Worm (Caenorhabditis elegans) whole organism, L3 larva: ENCODE measurements around the gene M142.8.

Experiments
- ama-1 ChIP-seq: fragments of 150-350 bp; optimal IDR thresholded peaks from 2 replicates; lab custom pipeline; 2018
- eor-1 ChIP-seq, 2 experiments: fragments of 150-350 bp; optimal IDR thresholded peaks; 2 replicates each; lab custom pipeline; 2014 to 2018; ENCODE audit warnings: missing biosample characterization in 2 of 2, missing genetic modification characterization in 2 of 2
- fos-1 ChIP-seq: fragments of 150-350 bp; optimal IDR thresholded peaks from 2 replicates; lab custom pipeline; 2014; ENCODE audit warnings: missing biosample characterization, missing genetic modification characterization
- mdl-1 ChIP-seq: fragments of 150-350 bp; optimal IDR thresholded peaks from 2 replicates; lab custom pipeline; 2014; ENCODE audit warnings: missing biosample characterization, missing genetic modification characterization
- nfya-1 ChIP-seq: sonication (generic microtip); optimal IDR thresholded peaks from 2 replicates; lab custom pipeline; 2017; ENCODE audit warnings: missing genetic modification characterization, mild to moderate bottlenecking, missing compliant biosample characterization, antibody characterized with exemption, moderate library complexity; ENCODE audit not compliant: insufficient read depth
- nhr-28 ChIP-seq: fragments of 150-350 bp; optimal IDR thresholded peaks from 2 replicates; lab custom pipeline; 2014; ENCODE audit warnings: missing biosample characterization, missing genetic modification characterization
- tbx-2 ChIP-seq: sonication (generic microtip); optimal IDR thresholded peaks from 2 replicates; lab custom pipeline; 2016; ENCODE audit warnings: mild to moderate bottlenecking, missing genetic modification characterization, missing compliant biosample characterization
- ztf-11 ChIP-seq: fragments of 150-350 bp; optimal IDR thresholded peaks from 2 replicates; lab custom pipeline; 2014; ENCODE audit warnings: missing biosample characterization, missing genetic modification characterization

DNA sequence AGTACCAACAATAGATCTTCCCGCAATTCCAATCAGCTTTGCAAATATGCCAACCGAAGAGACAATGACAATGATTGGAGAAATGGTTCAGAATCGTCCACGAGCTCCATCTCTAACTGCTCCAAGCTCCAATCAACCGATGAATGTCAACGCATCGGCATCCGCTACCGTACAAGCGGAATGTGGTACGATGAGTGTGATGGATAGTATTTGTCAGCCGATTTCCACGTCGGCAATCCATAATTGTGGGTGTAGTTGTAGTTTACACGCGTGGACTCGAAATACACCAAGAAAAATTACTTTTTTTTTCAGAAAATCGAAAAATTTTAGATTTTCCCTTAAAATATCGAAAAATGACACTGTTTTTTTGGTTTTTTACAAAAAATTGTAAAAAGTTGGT is 9.5 kb downstream of the M142.8 start:
- TF ChIP-seq nhr-28 (no peak), mdl-1 (no peak), ama-1 (lab: Kevin White, UChicago) (no peak), fos-1 (tag; lab: Kevin White, UChicago) (no peak), nfya-1 (tag; lab: Kevin White, UChicago) (no peak), eor-1 (tag; optimal IDR thresholded peaks at IDR 0.05; lab: Kevin White, UChicago) (no peak), ztf-11 (tag; lab: Kevin White, UChicago) (no peak), tbx-2 (tag; lab: Kevin White, UChicago) (no peak)
